Fruit fly (Drosophila melanogaster) whole organism, embryonic: ENCODE measurements around the gene Neto.

Source experiments
- Atf3 ChIP-seq: fragments of 200-800 bp; sonication (Bioruptor generic); optimal IDR thresholded peaks from 3 replicates; lab custom pipeline; 2016; ENCODE audit warnings: missing biosample characterization, missing genetic modification characterization
- CG11456 ChIP-seq: fragments of 200-800 bp; sonication (Bioruptor generic); IDR thresholded peaks from 3 replicates; pipeline ENCODE4 v1.3.6; 2022; ENCODE audit warnings: missing biosample characterization, missing genetic modification characterization
- CG11504 ChIP-seq: fragments of 200-800 bp; sonication (Bioruptor generic); optimal IDR thresholded peaks from 3 replicates; lab custom pipeline; 2019; ENCODE audit warnings: missing biosample characterization, mild to moderate bottlenecking, missing genetic modification characterization, moderate library complexity
- CG11560 ChIP-seq: fragments of 200-800 bp; sonication (Bioruptor generic); IDR thresholded peaks from 3 replicates; pipeline ENCODE4 v1.3.6; 2022; ENCODE audit warnings: missing biosample characterization, missing genetic modification characterization
- CG11696 ChIP-seq: fragments of 200-800 bp; sonication (Bioruptor generic); IDR thresholded peaks from 2 replicates; pipeline ENCODE4 v1.3.6; 2022; ENCODE audit warnings: missing biosample characterization, missing genetic modification characterization
- CG12942 ChIP-seq: fragments of 200-800 bp; sonication (Bioruptor generic); optimal IDR thresholded peaks from 3 replicates; lab custom pipeline; 2016; ENCODE audit warnings: missing biosample characterization, missing genetic modification characterization
- CG13287 ChIP-seq: fragments of 200-800 bp; sonication (Bioruptor generic); IDR thresholded peaks from 2 replicates; pipeline ENCODE4 v1.3.6; 2022; ENCODE audit warnings: missing biosample characterization, missing genetic modification characterization; ENCODE audit not compliant: partially characterized antibody
- CG1647 ChIP-seq: fragments of 200-800 bp; sonication (Bioruptor generic); optimal IDR thresholded peaks from 3 replicates; lab custom pipeline; 2016; ENCODE audit warnings: missing biosample characterization, missing genetic modification characterization
- CG18619 ChIP-seq: fragments of 200-800 bp; sonication (Bioruptor generic); optimal IDR thresholded peaks from 3 replicates; lab custom pipeline; 2017; ENCODE audit warnings: missing biosample characterization, mild to moderate bottlenecking, missing genetic modification characterization
- CG2199 ChIP-seq: fragments of 200-800 bp; sonication (Bioruptor generic); IDR thresholded peaks from 3 replicates; pipeline ENCODE4 v1.3.6; 2022; ENCODE audit warnings: missing biosample characterization, missing genetic modification characterization
- CG31388 ChIP-seq: fragments of 200-800 bp; sonication (Bioruptor generic); optimal IDR thresholded peaks from 2 replicates; lab custom pipeline; 2016; ENCODE audit warnings: missing biosample characterization, missing genetic modification characterization
- CG32772 ChIP-seq: fragments of 200-800 bp; sonication (Bioruptor generic); IDR thresholded peaks from 2 replicates; pipeline ENCODE4 v1.3.6; 2022; ENCODE audit warnings: missing biosample characterization, missing genetic modification characterization
- CG4328 ChIP-seq: fragments of 200-800 bp; sonication (Bioruptor generic); optimal IDR thresholded peaks from 3 replicates; lab custom pipeline; 2017; ENCODE audit warnings: missing biosample characterization, missing genetic modification reagents, missing genetic modification characterization
- CG4424 ChIP-seq: fragments of 200-800 bp; sonication (Bioruptor generic); optimal IDR thresholded peaks from 3 replicates; lab custom pipeline; 2016; ENCODE audit warnings: missing biosample characterization, missing genetic modification characterization
- CG6254 ChIP-seq: fragments of 200-800 bp; sonication (Bioruptor generic); optimal IDR thresholded peaks from 3 replicates; lab custom pipeline; 2017; ENCODE audit warnings: mild to moderate bottlenecking, missing biosample characterization, missing genetic modification reagents, missing genetic modification characterization
- CG7745 ChIP-seq: fragments of 200-800 bp; sonication (Bioruptor generic); optimal IDR thresholded peaks from 2 replicates; lab custom pipeline; 2018; ENCODE audit warnings: missing biosample characterization, mild to moderate bottlenecking, missing genetic modification characterization, moderate library complexity
- CG7786 ChIP-seq: fragments of 200-800 bp; sonication (Bioruptor generic); optimal IDR thresholded peaks from 2 replicates; lab custom pipeline; 2016; ENCODE audit warnings: missing biosample characterization, missing genetic modification characterization
- CG7928 ChIP-seq: fragments of 200-800 bp; sonication (Bioruptor generic); optimal IDR thresholded peaks from 2 replicates; lab custom pipeline; 2017; ENCODE audit warnings: missing biosample characterization, mild to moderate bottlenecking, missing genetic modification characterization
- CG7963 ChIP-seq: fragments of 200-800 bp; sonication (Bioruptor generic); IDR thresholded peaks from 3 replicates; pipeline ENCODE4 v1.3.6; 2022; ENCODE audit warnings: missing biosample characterization, missing genetic modification characterization; ENCODE audit not compliant: partially characterized antibody
- CG8924 ChIP-seq: fragments of 200-800 bp; optimal IDR thresholded peaks from 3 replicates; lab custom pipeline; 2019; ENCODE audit warnings: missing biosample characterization, mild to moderate bottlenecking, missing genetic modification characterization, moderate library complexity
- CG9817 ChIP-seq: fragments of 200-800 bp; sonication (Bioruptor generic); optimal IDR thresholded peaks from 2 replicates; lab custom pipeline; 2018; ENCODE audit warnings: missing biosample characterization, mild to moderate bottlenecking, missing genetic modification characterization, moderate library complexity
- Fer3 ChIP-seq: fragments of 200-800 bp; sonication (Bioruptor generic); optimal IDR thresholded peaks from 2 replicates; lab custom pipeline; 2018; ENCODE audit warnings: missing biosample characterization, mild to moderate bottlenecking, missing genetic modification characterization, moderate library complexity
- HLH4C ChIP-seq: fragments of 200-800 bp; sonication (Bioruptor generic); IDR thresholded peaks from 3 replicates; pipeline ENCODE4 v1.3.6; 2022; ENCODE audit warnings: missing biosample characterization, missing genetic modification characterization; ENCODE audit not compliant: partially characterized antibody
- Hmr ChIP-seq: fragments of 200-800 bp; sonication (Bioruptor generic); optimal IDR thresholded peaks from 3 replicates; lab custom pipeline; 2017; ENCODE audit warnings: mild to moderate bottlenecking, missing biosample characterization, missing genetic modification reagents, missing genetic modification characterization
- Hr78 ChIP-seq, 2 experiments: fragments of 200-800 bp in 1 of 2; fragments of >200 bp in 1 of 2; sonication (Bioruptor generic) in 1 of 2; optimal IDR thresholded peaks; 2 replicates each; lab custom pipeline; 2017 to 2019; ENCODE audit warnings: missing biosample characterization in 2 of 2, missing genetic modification characterization in 2 of 2, mild to moderate bottlenecking in 1 of 2, moderate library complexity in 1 of 2
- Nf-YA ChIP-seq: fragments of 200-800 bp; sonication (Bioruptor generic); IDR thresholded peaks from 2 replicates; pipeline ENCODE4 v1.3.6; 2022; ENCODE audit warnings: missing biosample characterization, missing genetic modification characterization
- Rfx ChIP-seq: fragments of 200-800 bp; sonication (Bioruptor generic); IDR thresholded peaks from 2 replicates; pipeline ENCODE4 v1.3.6; 2022; ENCODE audit warnings: missing biosample characterization, missing genetic modification characterization
- Sry-β ChIP-seq: fragments of 200-800 bp; sonication (Bioruptor generic); optimal IDR thresholded peaks from 2 replicates; lab custom pipeline; 2018; ENCODE audit warnings: missing biosample characterization, mild to moderate bottlenecking, missing genetic modification characterization, moderate library complexity
- Vsx1 ChIP-seq: fragments of 200-800 bp; sonication (Bioruptor generic); optimal IDR thresholded peaks from 2 replicates; lab custom pipeline; 2017; ENCODE audit warnings: missing biosample characterization, mild to moderate bottlenecking, missing genetic modification characterization, missing genetic modification reagents
- az2 ChIP-seq: fragments of 200-800 bp; sonication (Bioruptor generic); optimal IDR thresholded peaks from 3 replicates; lab custom pipeline; 2016; ENCODE audit warnings: missing biosample characterization, missing genetic modification characterization
- corto ChIP-seq: fragments of 200-800 bp; sonication (Bioruptor generic); optimal IDR thresholded peaks from 2 replicates; lab custom pipeline; 2016; ENCODE audit warnings: missing biosample characterization, mild to moderate bottlenecking, missing genetic modification characterization, moderate library complexity
- dimm ChIP-seq: fragments of 200-800 bp; sonication (Bioruptor generic); IDR thresholded peaks from 2 replicates; pipeline ENCODE4 v1.3.6; 2022; ENCODE audit warnings: missing biosample characterization, missing genetic modification characterization
- dmrt99B ChIP-seq: fragments of 200-800 bp; sonication (Bioruptor generic); optimal IDR thresholded peaks from 2 replicates; lab custom pipeline; 2018; ENCODE audit warnings: missing biosample characterization, mild to moderate bottlenecking, missing genetic modification characterization, moderate library complexity
- fd3F ChIP-seq: fragments of 200-800 bp; sonication (Bioruptor generic); optimal IDR thresholded peaks from 2 replicates; lab custom pipeline; 2018; ENCODE audit warnings: missing biosample characterization, mild to moderate bottlenecking, missing genetic modification characterization, moderate library complexity
- gro ChIP-seq: fragments of 200-800 bp; sonication (Bioruptor generic); optimal IDR thresholded peaks from 2 replicates; lab custom pipeline; 2016; ENCODE audit warnings: missing biosample characterization, missing genetic modification characterization
- klu ChIP-seq: fragments of 200-800 bp; sonication (Bioruptor generic); IDR thresholded peaks from 2 replicates; pipeline ENCODE4 v1.3.6; 2022; ENCODE audit warnings: missing biosample characterization, missing genetic modification characterization
- knrl ChIP-seq: fragments of 200-800 bp; sonication (Bioruptor generic); IDR thresholded peaks from 3 replicates; pipeline ENCODE4 v1.3.6; 2022; ENCODE audit warnings: missing biosample characterization, missing genetic modification characterization; ENCODE audit not compliant: partially characterized antibody
- nerfin-1 ChIP-seq: fragments of 200-800 bp; sonication (Bioruptor generic); optimal IDR thresholded peaks from 3 replicates; lab custom pipeline; 2019; ENCODE audit warnings: missing biosample characterization, mild to moderate bottlenecking, missing genetic modification characterization, moderate library complexity
- odd ChIP-seq: fragments of 200-800 bp; sonication (Bioruptor generic); optimal IDR thresholded peaks from 2 replicates; lab custom pipeline; 2017; ENCODE audit warnings: missing biosample characterization, mild to moderate bottlenecking, missing genetic modification characterization
- rib ChIP-seq: fragments of 200-800 bp; sonication (Bioruptor generic); IDR thresholded peaks from 2 replicates; pipeline ENCODE4 v1.3.6; 2022; ENCODE audit warnings: missing biosample characterization, missing genetic modification characterization
- schlank ChIP-seq: fragments of 200-800 bp; sonication (Bioruptor generic); optimal IDR thresholded peaks from 2 replicates; lab custom pipeline; 2018; ENCODE audit warnings: missing biosample characterization, mild to moderate bottlenecking, missing genetic modification characterization
- sd ChIP-seq: fragments of 200-800 bp; sonication (Bioruptor generic); optimal IDR thresholded peaks from 3 replicates; lab custom pipeline; 2018; ENCODE audit warnings: missing biosample characterization, mild to moderate bottlenecking, missing genetic modification characterization, moderate library complexity
- sug ChIP-seq: fragments of 200-800 bp; optimal IDR thresholded peaks from 2 replicates; lab custom pipeline; 2019; ENCODE audit warnings: missing biosample characterization, mild to moderate bottlenecking, missing genetic modification characterization, moderate library complexity
- tap ChIP-seq: fragments of 200-800 bp; optimal IDR thresholded peaks from 3 replicates; lab custom pipeline; 2019; ENCODE audit warnings: missing biosample characterization, mild to moderate bottlenecking, missing genetic modification characterization, moderate library complexity
- tgo ChIP-seq: fragments of 200-800 bp; sonication (Bioruptor generic); IDR thresholded peaks from 3 replicates; pipeline ENCODE4 v1.3.6; 2022; ENCODE audit warnings: missing biosample characterization, missing genetic modification characterization
- toy ChIP-seq: fragments of 200-800 bp; sonication (Bioruptor generic); IDR thresholded peaks from 2 replicates; pipeline ENCODE4 v1.3.6; 2022; ENCODE audit warnings: missing biosample characterization, missing genetic modification characterization
- twi ChIP-seq: fragments of 200-800 bp; optimal IDR thresholded peaks from 2 replicates; lab custom pipeline; 2019; ENCODE audit warnings: missing biosample characterization, mild to moderate bottlenecking, missing genetic modification characterization, moderate library complexity
- tx ChIP-seq: fragments of 200-800 bp; sonication (Bioruptor generic); optimal IDR thresholded peaks from 2 replicates; lab custom pipeline; 2016; ENCODE audit warnings: missing biosample characterization, missing genetic modification characterization
- unc-4 ChIP-seq: fragments of 200-800 bp; sonication (Bioruptor generic); IDR thresholded peaks from 2 replicates; pipeline ENCODE4 v1.3.6; 2022; ENCODE audit warnings: missing biosample characterization, missing genetic modification characterization; ENCODE audit not compliant: partially characterized antibody
- yki ChIP-seq: fragments of >200 bp; optimal IDR thresholded peaks from 3 replicates; lab custom pipeline; 2018
- zf30C ChIP-seq: fragments of 200-800 bp; sonication (Bioruptor generic); optimal IDR thresholded peaks from 3 replicates; lab custom pipeline; 2018; ENCODE audit warnings: missing biosample characterization, mild to moderate bottlenecking, missing genetic modification characterization

The Neto gene

dm6 chrX:13568127-13568526 lies 122.4 kb downstream of the Neto start (continued):
- TF ChIP-seq nerfin-1 (tag; lab: Kevin White, UChicago), result no peak
- no peak for TF ChIP-seq zf30C (GFP tag; lab: Kevin White, UChicago)
- peak; percentile 14 for TF ChIP-seq az2
- TF ChIP-seq tap, result no peak
- TF ChIP-seq unc-4 (GFP tag; lab: Robert Waterston, UW), result no peak
- no peak for TF ChIP-seq dimm (GFP tag; lab: Robert Waterston, UW)
- no peak for TF ChIP-seq schlank (tag; lab: Kevin White, UChicago)
- TF ChIP-seq CG6254, result no peak
- no peak for TF ChIP-seq Nf-YA (GFP tag; lab: Robert Waterston, UW)
- no peak for TF ChIP-seq tx
- peak; percentile 5 for TF ChIP-seq Hmr (GFP tag; lab: Kevin White, UChicago)
- TF ChIP-seq fd3F (GFP tag; lab: Kevin White, UChicago), result no peak
- TF ChIP-seq klu (GFP tag; lab: Robert Waterston, UW), result no peak
- TF ChIP-seq knrl (GFP tag; lab: Robert Waterston, UW), result no peak
- no peak for TF ChIP-seq CG31388 (GFP tag; lab: Kevin White, UChicago)
- TF ChIP-seq CG7786 (GFP tag; lab: Kevin White, UChicago), result no peak
- TF ChIP-seq odd (GFP tag; lab: Kevin White, UChicago), result no peak
- peak; percentile 35; the same call in 1 of the 3 replicates for TF ChIP-seq CG11456 (GFP tag; lab: Robert Waterston, UW)
- no peak for TF ChIP-seq CG1647 (GFP tag; lab: Kevin White, UChicago)
- TF ChIP-seq CG12942 (GFP tag; lab: Kevin White, UChicago), result no peak
- TF ChIP-seq dmrt99B (tag; lab: Kevin White, UChicago), result peak; percentile 47
- no peak for TF ChIP-seq CG8924 (tag; lab: Kevin White, UChicago)
- no peak for TF ChIP-seq corto (GFP tag; lab: Kevin White, UChicago)
- peak; percentile 59 for TF ChIP-seq CG11504 (tag; lab: Kevin White, UChicago)
- TF ChIP-seq rib (GFP tag; lab: Robert Waterston, UW), result no peak
- 0 out of 2 replicates have a peak, but pooled peaks have one; percentile 24 for TF ChIP-seq CG32772 (GFP tag; lab: Robert Waterston, UW)
- TF ChIP-seq yki, result no peak
- no peak for TF ChIP-seq CG4328 (GFP tag; lab: Kevin White, UChicago)
- no peak for TF ChIP-seq Sry-β (GFP tag; lab: Kevin White, UChicago)
- no peak for TF ChIP-seq CG7745 (tag; lab: Kevin White, UChicago)
- no peak for TF ChIP-seq gro
- TF ChIP-seq Atf3 (GFP tag; lab: Kevin White, UChicago), result no peak
- peak; percentile 1 for TF ChIP-seq CG9817
- TF ChIP-seq Rfx, result peak; percentile 49; the same call in 1 of the 2 replicates
- no peak for TF ChIP-seq Vsx1 (GFP tag; lab: Kevin White, UChicago)
- TF ChIP-seq CG2199 (GFP tag; lab: Robert Waterston, UW), result no peak
- no peak for TF ChIP-seq CG4424
- no peak for TF ChIP-seq CG7963
- no peak for TF ChIP-seq toy (GFP tag; lab: Robert Waterston, UW)
- no peak for TF ChIP-seq Hr78 (GFP tag; optimal IDR thresholded peaks at IDR 0.05; lab: Kevin White, UChicago)
- TF ChIP-seq CG11560, result no peak
- no peak for TF ChIP-seq HLH4C (GFP tag; lab: Robert Waterston, UW)
- no peak for TF ChIP-seq CG11696 (GFP tag; lab: Robert Waterston, UW)
- no peak for TF ChIP-seq sd (tag; lab: Kevin White, UChicago)
- TF ChIP-seq CG7928 (GFP tag; lab: Kevin White, UChicago), result no peak
- no peak for TF ChIP-seq Fer3 (tag; lab: Kevin White, UChicago)
- TF ChIP-seq sug (tag; lab: Kevin White, UChicago), result no peak
- TF ChIP-seq twi, result no peak
- TF ChIP-seq CG18619 (GFP tag; lab: Kevin White, UChicago), result no peak
- no peak for TF ChIP-seq CG13287
- peak; percentile 48 for TF ChIP-seq tgo (GFP tag; lab: Robert Waterston, UW)
